Worm (Caenorhabditis elegans) whole organism, L3 larva: ENCODE data around the gene T04C4.3.

Experiments
- ZK546.5 ChIP-seq: sonication (generic microtip); optimal IDR thresholded peaks from 2 replicates; lab custom pipeline; 2017; ENCODE audit warnings: missing biosample characterization, missing genetic modification characterization
- mdl-1 ChIP-seq: fragments of 150-350 bp; optimal IDR thresholded peaks from 2 replicates; lab custom pipeline; 2014; ENCODE audit warnings: missing biosample characterization, missing genetic modification characterization
- nhr-11 ChIP-seq: fragments of 150-350 bp; optimal IDR thresholded peaks from 2 replicates; lab custom pipeline; 2014; ENCODE audit warnings: missing biosample characterization, missing genetic modification characterization
- nhr-12 ChIP-seq: fragments of 150-350 bp; optimal IDR thresholded peaks from 2 replicates; lab custom pipeline; 2014; ENCODE audit warnings: missing biosample characterization, missing genetic modification characterization
- pqm-1 ChIP-seq: fragments of 150-350 bp; optimal IDR thresholded peaks from 2 replicates; lab custom pipeline; 2017; ENCODE audit warnings: missing biosample characterization, missing genetic modification characterization, inconsistent platforms
- snpc-4 ChIP-seq: fragments of 150-350 bp; optimal IDR thresholded peaks from 2 replicates; lab custom pipeline; 2014; ENCODE audit warnings: missing biosample characterization, missing genetic modification characterization
- ztf-11 ChIP-seq: fragments of 150-350 bp; optimal IDR thresholded peaks from 2 replicates; lab custom pipeline; 2014; ENCODE audit warnings: missing biosample characterization, missing genetic modification characterization

- TF ChIP-seq mdl-1 (tag; lab: Kevin White, UChicago) (no peak), nhr-11 (tag; lab: Kevin White, UChicago) (no peak), nhr-12 (no peak), ZK546.5 (tag; lab: Kevin White, UChicago) (no peak), ztf-11 (tag; lab: Kevin White, UChicago) (no peak), pqm-1 (tag; lab: Kevin White, UChicago) (no peak), snpc-4 (no peak)
Observed at ce11 chrIV:2217260-2217659, 604 bp upstream of the T04C4.3 start.
